Worm (Caenorhabditis elegans) whole organism, L4 larva: ENCODE results near the gene snpc-1.2.

Source experiments
- aha-1 ChIP-seq: fragments of 150-350 bp; peaks from one replicate; lab custom pipeline; 2014; ENCODE audit warnings: missing biosample characterization, missing genetic modification characterization
- ctbp-1 ChIP-seq: fragments of 200-800 bp; sonication (Bioruptor generic); IDR thresholded peaks from 2 replicates; pipeline ENCODE4 v1.3.6; 2022; ENCODE audit warnings: missing genetic modification reagents, missing genetic modification characterization, missing compliant biosample characterization
- saeg-2 ChIP-seq: fragments of 200-800 bp; sonication (Bioruptor generic); IDR thresholded peaks from 2 replicates; pipeline ENCODE4 v1.3.6; 2022; ENCODE audit warnings: missing genetic modification reagents, missing genetic modification characterization, missing compliant biosample characterization
- zip-11 ChIP-seq: fragments of 200-800 bp; sonication (Bioruptor generic); IDR thresholded peaks from 2 replicates; pipeline ENCODE4 v1.3.6; 2022; ENCODE audit warnings: missing genetic modification characterization, missing compliant biosample characterization

Gene snpc-1.2

ce11 chrIII:13119520-13119919, 49.8 kb downstream of the snpc-1.2 start, which contains the start of gene zig-8:
zig-8 (plus strand) TSS chrIII:13119820.
- peak; percentile 23 for TF ChIP-seq aha-1 (tag; lab: Kevin White, UChicago)
- TF ChIP-seq saeg-2 (GFP tag; lab: Robert Waterston, UW): no peak
- TF ChIP-seq ctbp-1: peak; percentile 23; the same call in 1 of the 2 replicates

- TF ChIP-seq zip-11 (GFP tag; lab: Robert Waterston, UW) (no peak), aha-1 (tag; lab: Kevin White, UChicago) (peak; percentile 93)
Measured at ce11 chrIII:13118460-13118859, 50.9 kb downstream of the snpc-1.2 start.
